Worm (Caenorhabditis elegans): ENCODE measurements around the gene T02E9.6.

DNA sequence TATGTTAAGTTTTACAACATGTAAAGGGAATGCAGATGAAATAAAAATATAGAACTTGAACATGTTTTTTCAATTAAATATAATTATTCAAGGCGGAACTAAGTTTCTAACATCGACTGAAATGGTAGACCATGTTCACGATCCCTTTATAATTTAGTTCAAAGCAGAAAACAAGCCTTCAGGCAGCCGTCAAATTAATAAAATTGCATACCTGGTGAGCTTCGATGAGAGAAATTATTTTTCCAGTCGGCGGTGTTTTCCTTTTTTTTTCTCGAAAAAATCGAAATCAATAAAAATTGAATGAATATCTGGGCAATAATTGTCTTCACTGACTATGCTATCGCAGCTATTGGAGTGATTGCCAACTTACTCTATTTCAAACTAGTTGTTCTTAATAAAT is 43.2 kb downstream of the T02E9.6 start, which contains the start of gene C03E10.1:
- TF ChIP-seq ztf-11 (tag; optimal IDR thresholded peaks at IDR 0.05) (no peak), blmp-1 (tag; optimal IDR thresholded peaks at IDR 0.05; ENCODE audit: insufficient read depth) (no peak), nhr-11 (tag; optimal IDR thresholded peaks at IDR 0.05) (no peak), peb-1 (tag; optimal IDR thresholded peaks at IDR 0.05) (no peak), skn-1 (tag; optimal IDR thresholded peaks at IDR 0.05) (no peak), nhr-77 (tag; optimal IDR thresholded peaks at IDR 0.05) (no peak), zag-1 (tag; optimal IDR thresholded peaks at IDR 0.05) (no peak), fos-1 (tag; optimal IDR thresholded peaks at IDR 0.05) (no peak), snpc-4 (tag; optimal IDR thresholded peaks at IDR 0.05) (no peak), nhr-129 (tag; optimal IDR thresholded peaks at IDR 0.05) (no peak), lin-13 (GFP tag; optimal IDR thresholded peaks at IDR 0.05) (no peak), nhr-25 (tag; optimal IDR thresholded peaks at IDR 0.05) (no peak), egl-27 (tag; optimal IDR thresholded peaks at IDR 0.05) (no peak)
